Fruit fly (Drosophila melanogaster) Kc167 (cell line): ENCODE data around the gene Rel.

Experiments used
- Myc ChIP-seq: fragments of >200 bp; optimal IDR thresholded peaks from 2 replicates; lab custom pipeline; 2017; ENCODE audit warnings: missing external identifiers
- Sin3A ChIP-seq: fragments of >200 bp; optimal IDR thresholded peaks from 2 replicates; lab custom pipeline; 2018; ENCODE audit warnings: missing external identifiers
- h ChIP-seq: fragments of >200 bp; optimal IDR thresholded peaks from 3 replicates; lab custom pipeline; 2018; ENCODE audit warnings: missing external identifiers
- insv ChIP-seq: fragments of >200 bp; optimal IDR thresholded peaks from 3 replicates; lab custom pipeline; 2018; ENCODE audit warnings: missing external identifiers
- psq ChIP-seq: fragments of >200 bp; optimal IDR thresholded peaks from 2 replicates; lab custom pipeline; 2017; ENCODE audit warnings: missing external identifiers

- no peak for TF ChIP-seq psq (lab: Kevin White, UChicago)
- TF ChIP-seq h (lab: Kevin White, UChicago): no peak
- TF ChIP-seq Sin3A (lab: Kevin White, UChicago): no peak
- no peak for TF ChIP-seq insv (lab: Kevin White, UChicago)
- no peak for TF ChIP-seq Myc (lab: Kevin White, UChicago)
These were observed 27.2 kb upstream of the Rel start for dm6 chr3R:9074934-9075333.
